Worm (Caenorhabditis elegans) whole organism, mixed stage, embryonic: ENCODE data around the gene Y17D7C.6.

Experiments used
- M03D4.4 ChIP-seq: sonication (generic microtip); optimal IDR thresholded peaks from 2 replicates; lab custom pipeline; 2017; ENCODE audit warnings: mild to moderate bottlenecking, missing genetic modification characterization, missing compliant biosample characterization
- blmp-1 ChIP-seq: fragments of 150-350 bp; optimal IDR thresholded peaks from 2 replicates; lab custom pipeline; 2014; ENCODE audit warnings: missing biosample characterization, missing genetic modification characterization
- ceh-39 ChIP-seq: fragments of 150-350 bp; optimal IDR thresholded peaks from 2 replicates; lab custom pipeline; 2014; ENCODE audit warnings: missing biosample characterization, missing genetic modification characterization
- ceh-43 ChIP-seq: fragments of 200-800 bp; sonication (Bioruptor generic); optimal IDR thresholded peaks from 2 replicates; lab custom pipeline; 2018; ENCODE audit warnings: mild to moderate bottlenecking, missing genetic modification characterization, moderate library complexity, missing compliant biosample characterization
- ceh-83 ChIP-seq: fragments of 200-800 bp; sonication (Bioruptor generic); optimal IDR thresholded peaks from 2 replicates; lab custom pipeline; 2018; ENCODE audit warnings: mild to moderate bottlenecking, missing genetic modification characterization, missing compliant biosample characterization
- ces-1 ChIP-seq: fragments of 150-350 bp; optimal IDR thresholded peaks from 2 replicates; lab custom pipeline; 2014; ENCODE audit warnings: missing biosample characterization, missing genetic modification reagents, missing genetic modification characterization
- cnd-1 ChIP-seq: fragments of 200-800 bp; sonication (Bioruptor generic); optimal IDR thresholded peaks from 2 replicates; lab custom pipeline; 2018; ENCODE audit warnings: mild to moderate bottlenecking, missing genetic modification characterization, missing compliant biosample characterization
- drap-1 ChIP-seq: fragments of 200-800 bp; sonication (Bioruptor generic); optimal IDR thresholded peaks from 3 replicates; lab custom pipeline; 2018; ENCODE audit warnings: mild to moderate bottlenecking, missing genetic modification characterization, missing compliant biosample characterization
- elt-1 ChIP-seq: sonication (generic microtip); optimal IDR thresholded peaks from 2 replicates; lab custom pipeline; 2017; ENCODE audit warnings: missing genetic modification characterization, mild to moderate bottlenecking, missing compliant biosample characterization, antibody characterized with exemption, moderate library complexity, borderline replicate concordance; ENCODE audit not compliant: insufficient read depth
- elt-3 ChIP-seq: fragments of 150-350 bp; optimal IDR thresholded peaks from 2 replicates; lab custom pipeline; 2014; ENCODE audit warnings: missing biosample characterization, missing genetic modification characterization
- flh-1 ChIP-seq: fragments of 200-800 bp; sonication (Bioruptor generic); optimal IDR thresholded peaks from 2 replicates; lab custom pipeline; 2018; ENCODE audit warnings: mild to moderate bottlenecking, missing genetic modification characterization, moderate library complexity, missing compliant biosample characterization
- ham-2 ChIP-seq: fragments of 200-800 bp; sonication (Bioruptor generic); optimal IDR thresholded peaks from 2 replicates; lab custom pipeline; 2018; ENCODE audit warnings: mild to moderate bottlenecking, missing genetic modification characterization, missing compliant biosample characterization
- lin-13 ChIP-seq: fragments of 150-350 bp; optimal IDR thresholded peaks from 2 replicates; lab custom pipeline; 2014; ENCODE audit warnings: missing biosample characterization, missing genetic modification characterization
- lin-32 ChIP-seq: fragments of 200-800 bp; sonication (Bioruptor generic); optimal IDR thresholded peaks from 2 replicates; lab custom pipeline; 2018; ENCODE audit warnings: mild to moderate bottlenecking, missing genetic modification characterization, missing compliant biosample characterization
- lsy-2 ChIP-seq: fragments of 150-350 bp; optimal IDR thresholded peaks from 2 replicates; lab custom pipeline; 2014; ENCODE audit warnings: missing biosample characterization, missing genetic modification characterization
- mep-1 ChIP-seq: fragments of 150-350 bp; optimal IDR thresholded peaks from 2 replicates; lab custom pipeline; 2017; ENCODE audit warnings: missing biosample characterization, missing genetic modification reagents, missing genetic modification characterization, inconsistent platforms
- mls-2 ChIP-seq: sonication (generic microtip); optimal IDR thresholded peaks from 2 replicates; lab custom pipeline; 2016; ENCODE audit warnings: mild to moderate bottlenecking, missing genetic modification characterization, moderate library complexity, missing compliant biosample characterization
- nhr-12 ChIP-seq: fragments of 150-350 bp; optimal IDR thresholded peaks from 2 replicates; lab custom pipeline; 2014; ENCODE audit warnings: missing biosample characterization, missing genetic modification characterization
- nhr-2 ChIP-seq: fragments of 150-350 bp; optimal IDR thresholded peaks from 2 replicates; lab custom pipeline; 2014; ENCODE audit warnings: missing biosample characterization, missing genetic modification characterization
- nhr-237 ChIP-seq: fragments of 150-350 bp; optimal IDR thresholded peaks from 2 replicates; lab custom pipeline; 2014; ENCODE audit warnings: missing biosample characterization, missing genetic modification characterization
- nhr-28 ChIP-seq: fragments of 150-350 bp; optimal IDR thresholded peaks from 2 replicates; lab custom pipeline; 2014; ENCODE audit warnings: missing biosample characterization, missing genetic modification characterization
- nhr-76 ChIP-seq: sonication (generic microtip); optimal IDR thresholded peaks from 2 replicates; lab custom pipeline; 2017; ENCODE audit warnings: missing biosample characterization, missing genetic modification characterization
- pha-4 ChIP-seq: fragments of 150-350 bp; optimal IDR thresholded peaks from 2 replicates; lab custom pipeline; 2018; ENCODE audit warnings: missing biosample characterization, missing genetic modification reagents, missing genetic modification characterization
- sem-2 ChIP-seq: fragments of 200-800 bp; sonication (Bioruptor generic); optimal IDR thresholded peaks from 2 replicates; lab custom pipeline; 2018; ENCODE audit warnings: mild to moderate bottlenecking, missing genetic modification characterization, missing compliant biosample characterization
- snpc-4 ChIP-seq: fragments of 150-350 bp; optimal IDR thresholded peaks from 2 replicates; lab custom pipeline; 2014; ENCODE audit warnings: missing biosample characterization, missing genetic modification characterization
- sptf-1 ChIP-seq: sonication (generic microtip); optimal IDR thresholded peaks from 2 replicates; lab custom pipeline; 2017; ENCODE audit warnings: mild to moderate bottlenecking, missing genetic modification characterization, moderate library complexity, missing compliant biosample characterization
- tbx-8 ChIP-seq: fragments of 200-800 bp; sonication (Bioruptor generic); optimal IDR thresholded peaks from 2 replicates; lab custom pipeline; 2018; ENCODE audit warnings: mild to moderate bottlenecking, missing genetic modification characterization, moderate library complexity, missing compliant biosample characterization
- unc-120 ChIP-seq: sonication (generic microtip); optimal IDR thresholded peaks from 2 replicates; lab custom pipeline; 2017; ENCODE audit warnings: missing genetic modification characterization, missing compliant biosample characterization; ENCODE audit not compliant: poor library complexity, severe bottlenecking
- unc-39 ChIP-seq: fragments of 150-350 bp; optimal IDR thresholded peaks from 2 replicates; lab custom pipeline; 2014; ENCODE audit warnings: missing biosample characterization, missing genetic modification characterization
- unc-62 ChIP-seq: fragments of 150-350 bp; optimal IDR thresholded peaks from 2 replicates; lab custom pipeline; 2014; ENCODE audit warnings: missing biosample characterization, missing genetic modification reagents, missing genetic modification characterization
- zip-8 ChIP-seq: fragments of 150-350 bp; optimal IDR thresholded peaks from 2 replicates; lab custom pipeline; 2014; ENCODE audit warnings: missing biosample characterization, missing genetic modification characterization
- ztf-11 ChIP-seq: fragments of 150-350 bp; optimal IDR thresholded peaks from 2 replicates; lab custom pipeline; 2014; ENCODE audit warnings: missing biosample characterization, missing genetic modification characterization

Y17D7C.6 gene

ce11 chrV:18710045-18710490 lies 458 bp downstream of the Y17D7C.6 start:
- TF ChIP-seq elt-1 (tag; lab: Kevin White, UChicago) (no peak), lin-32 (peak; percentile 88), lsy-2 (tag; lab: Kevin White, UChicago) (peak; percentile 86), flh-1 (GFP tag; lab: Kevin White, UChicago) (no peak), cnd-1 (tag; lab: Kevin White, UChicago) (peak; percentile 69), blmp-1 (tag; lab: Kevin White, UChicago) (no peak), nhr-28 (tag; lab: Kevin White, UChicago) (no peak), ces-1 (GFP tag; lab: Kevin White, UChicago) (peak; percentile 50), sem-2 (GFP tag; lab: Kevin White, UChicago) (no peak), ham-2 (GFP tag; lab: Kevin White, UChicago) (no peak), lin-13 (tag; lab: Kevin White, UChicago) (no peak), unc-39 (tag; lab: Kevin White, UChicago) (peak; percentile 84), nhr-12 (no peak)

- TF ChIP-seq mls-2 (tag; lab: Kevin White, UChicago) (no peak), nhr-28 (tag; lab: Kevin White, UChicago) (no peak), ceh-39 (tag; lab: Kevin White, UChicago) (no peak), M03D4.4 (no peak), lsy-2 (tag; lab: Kevin White, UChicago) (no peak), drap-1 (GFP tag; lab: Kevin White, UChicago) (no peak), sptf-1 (tag; lab: Kevin White, UChicago) (no peak), tbx-8 (GFP tag; lab: Kevin White, UChicago) (no peak), nhr-2 (tag; lab: Kevin White, UChicago) (no peak), snpc-4 (tag; lab: Kevin White, UChicago) (no peak), nhr-76 (tag; lab: Kevin White, UChicago) (no peak), lin-32 (no peak), unc-62 (no peak), ham-2 (GFP tag; lab: Kevin White, UChicago) (no peak), cnd-1 (tag; lab: Kevin White, UChicago) (no peak)
- TF ChIP-seq, all 35 proteins: peak for 0
These were observed 1.8 kb downstream of the Y17D7C.6 start for ce11 chrV:18711362-18711761.

ce11 chrV:18712118-18712517 lies 2.5 kb downstream of the Y17D7C.6 start:
- TF ChIP-seq pha-4 (tag; lab: Kevin White, UChicago): no peak
- no peak for TF ChIP-seq ztf-11 (tag; lab: Kevin White, UChicago)
- no peak for TF ChIP-seq elt-3
- no peak for TF ChIP-seq M03D4.4
- no peak for TF ChIP-seq drap-1 (GFP tag; lab: Kevin White, UChicago)
- no peak for TF ChIP-seq unc-120 (tag; lab: Kevin White, UChicago)
- TF ChIP-seq ceh-83 (GFP tag; lab: Kevin White, UChicago): peak; percentile 34
- no peak for TF ChIP-seq ceh-39 (tag; lab: Kevin White, UChicago)
- peak; percentile 46 for TF ChIP-seq unc-39 (tag; lab: Kevin White, UChicago)
- TF ChIP-seq nhr-28 (tag; lab: Kevin White, UChicago): no peak
- TF ChIP-seq mls-2 (tag; lab: Kevin White, UChicago): no peak
- TF ChIP-seq ham-2 (GFP tag; lab: Kevin White, UChicago): no peak
- TF ChIP-seq nhr-76 (tag; lab: Kevin White, UChicago): no peak
- TF ChIP-seq sptf-1 (tag; lab: Kevin White, UChicago): no peak
- no peak for TF ChIP-seq nhr-237 (tag; lab: Kevin White, UChicago)
- TF ChIP-seq tbx-8 (GFP tag; lab: Kevin White, UChicago): no peak
- no peak for TF ChIP-seq lin-32
- TF ChIP-seq lsy-2 (tag; lab: Kevin White, UChicago): no peak
- no peak for TF ChIP-seq nhr-12
- TF ChIP-seq cnd-1 (tag; lab: Kevin White, UChicago): peak; percentile 36
- no peak for TF ChIP-seq ceh-43 (GFP tag; lab: Kevin White, UChicago)
- TF ChIP-seq nhr-2 (tag; lab: Kevin White, UChicago): no peak

ce11 chrV:18719412-18719811 lies 9.8 kb downstream of the Y17D7C.6 start:
- TF ChIP-seq ceh-39 (tag; lab: Kevin White, UChicago) (no peak), unc-120 (tag; lab: Kevin White, UChicago) (no peak), ces-1 (GFP tag; lab: Kevin White, UChicago) (no peak), mep-1 (tag; lab: Kevin White, UChicago) (no peak), zip-8 (tag; lab: Kevin White, UChicago) (no peak)
